Worm (Caenorhabditis elegans): Measurements from ENCODE around the gene F58F12.1.
A peak's percentile ranks its signal among the peaks of the same experiment; 100 is the strongest.

DNA sequence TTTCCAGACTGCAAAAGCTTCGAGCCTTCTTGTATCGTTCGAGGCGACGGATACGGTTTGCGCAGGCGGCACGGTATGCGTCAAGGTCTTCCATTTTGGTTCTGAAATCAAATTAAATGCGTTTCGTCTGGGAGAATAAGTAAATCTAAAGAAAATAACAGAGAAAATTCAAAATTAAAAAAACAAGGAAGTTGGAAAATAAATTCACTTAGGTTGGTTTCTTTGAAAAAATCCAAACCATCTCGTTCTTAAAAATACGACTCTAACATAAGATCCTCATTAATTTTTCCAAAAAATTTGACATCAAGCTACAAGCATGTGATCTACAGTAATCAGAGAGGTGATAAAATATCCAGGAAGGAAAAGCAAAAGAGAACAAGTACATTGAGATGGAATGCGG, 26.7 kb downstream of the F58F12.1 start, which contains the start of gene T25D10.4:
- no peak for TF ChIP-seq snpc-4 (tag; optimal IDR thresholded peaks at IDR 0.05)
- TF ChIP-seq nhr-10 (tag; optimal IDR thresholded peaks at IDR 0.05): no peak
- no peak for TF ChIP-seq nhr-237 (tag; optimal IDR thresholded peaks at IDR 0.05)
- no peak for TF ChIP-seq ama-1 (optimal IDR thresholded peaks at IDR 0.05)
- TF ChIP-seq R02D3.7 (tag; optimal IDR thresholded peaks at IDR 0.05): no peak
- no peak for TF ChIP-seq pqm-1 (tag; optimal IDR thresholded peaks at IDR 0.05)
- TF ChIP-seq rbr-2 (tag; optimal IDR thresholded peaks at IDR 0.05): no peak
- TF ChIP-seq unc-62 (GFP tag; optimal IDR thresholded peaks at IDR 0.05 in 1 of 2): peak in 1 of 2 experiments; percentile 31
- no peak for TF ChIP-seq unc-62 (tag; optimal IDR thresholded peaks at IDR 0.05)
- TF ChIP-seq arid-1 (GFP tag; conservative IDR thresholded peaks at IDR 0.05): no peak

All from whole organism, L4 larva.